Worm (Caenorhabditis elegans): ENCODE data around the gene srh-36.

ce11 chrV:2821618-2822272, at the start of gene srh-36:
- TF ChIP-seq nhr-11 (tag; optimal IDR thresholded peaks at IDR 0.05) (no peak), mdl-1 (tag; optimal IDR thresholded peaks at IDR 0.05) (no peak), lsy-2 (tag; optimal IDR thresholded peaks at IDR 0.05) (no peak), alr-1 (tag; optimal IDR thresholded peaks at IDR 0.05; ENCODE audit: borderline replicate concordance) (no peak), nhr-84 (tag; optimal IDR thresholded peaks at IDR 0.05) (no peak), efl-1 (optimal IDR thresholded peaks at IDR 0.05) (no peak), efl-1 (GFP tag; optimal IDR thresholded peaks at IDR 0.05 in 1 of 2) (no peak), nhr-47 (tag; optimal IDR thresholded peaks at IDR 0.05) (no peak), nhr-77 (tag; optimal IDR thresholded peaks at IDR 0.05) (no peak), pax-3 (tag; optimal IDR thresholded peaks at IDR 0.05) (no peak), unc-62 (GFP tag; optimal IDR thresholded peaks at IDR 0.05) (no peak), nhr-28 (tag; optimal IDR thresholded peaks at IDR 0.05) (no peak), ceh-88 (GFP tag; IDR thresholded peaks at IDR 0.05) (no peak), jun-1 (tag; optimal IDR thresholded peaks at IDR 0.05) (no peak)
